Worm (Caenorhabditis elegans) whole organism, young adult: ENCODE results near the gene kqt-2.

Source experiments
- B0261.1 ChIP-seq: sonication (generic microtip); optimal IDR thresholded peaks from 2 replicates; lab custom pipeline; 2016; ENCODE audit warnings: mild to moderate bottlenecking, missing genetic modification characterization, moderate library complexity, missing compliant biosample characterization
- F52B5.7 ChIP-seq: sonication (generic microtip); optimal IDR thresholded peaks from 2 replicates; lab custom pipeline; 2016; ENCODE audit warnings: mild to moderate bottlenecking, missing genetic modification characterization, missing compliant biosample characterization
- F55B11.4 ChIP-seq: sonication (generic microtip); optimal IDR thresholded peaks from 2 replicates; lab custom pipeline; 2016; ENCODE audit warnings: missing compliant biosample characterization, missing genetic modification characterization, borderline replicate concordance; ENCODE audit not compliant: insufficient read depth
- T26A5.8 ChIP-seq: sonication (generic microtip); optimal IDR thresholded peaks from 2 replicates; lab custom pipeline; 2016; ENCODE audit warnings: missing genetic modification characterization, missing compliant biosample characterization
- Y79H2A.3 ChIP-seq: fragments of 200-800 bp; sonication (Bioruptor generic); conservative IDR thresholded peaks from 2 replicates; pipeline ENCODE4 v1.3.6; 2022; ENCODE audit warnings: missing genetic modification reagents, missing genetic modification characterization, missing compliant biosample characterization
- ama-1 ChIP-seq, 3 experiments: fragments of 150-350 bp in 1 of 3; sonication (generic microtip) in 2 of 3; optimal IDR thresholded peaks; 2 replicates each; lab custom pipeline; 2014 to 2018; ENCODE audit warnings: missing biosample characterization in 2 of 3, missing genetic modification characterization in 2 of 3, missing genetic modification reagents in 2 of 3
- aptf-2 ChIP-seq: fragments of 200-800 bp; sonication (Bioruptor generic); conservative IDR thresholded peaks from 2 replicates; pipeline ENCODE4 v1.3.6; 2022; ENCODE audit warnings: missing genetic modification reagents, missing genetic modification characterization, missing compliant biosample characterization
- aptf-3 ChIP-seq: fragments of 200-800 bp; sonication (Bioruptor generic); IDR thresholded peaks from 2 replicates; pipeline ENCODE4 v1.3.6; 2022; ENCODE audit warnings: missing genetic modification characterization, missing compliant biosample characterization
- atf-7 ChIP-seq: sonication (generic microtip); optimal IDR thresholded peaks from 2 replicates; lab custom pipeline; 2017; ENCODE audit warnings: mild to moderate bottlenecking, missing genetic modification characterization, missing compliant biosample characterization
- athp-1 ChIP-seq: sonication (generic microtip); optimal IDR thresholded peaks from 2 replicates; lab custom pipeline; 2017; ENCODE audit warnings: mild to moderate bottlenecking, missing genetic modification characterization, missing compliant biosample characterization
- attf-5 ChIP-seq: fragments of 200-800 bp; sonication (Bioruptor generic); optimal IDR thresholded peaks from 2 replicates; lab custom pipeline; 2018; ENCODE audit warnings: mild to moderate bottlenecking, missing genetic modification characterization, missing compliant biosample characterization
- attf-6 ChIP-seq: fragments of 200-800 bp; sonication (Bioruptor generic); IDR thresholded peaks from 2 replicates; pipeline ENCODE4 v1.3.6; 2022; ENCODE audit warnings: missing genetic modification reagents, missing genetic modification characterization, missing compliant biosample characterization
- bed-1 ChIP-seq: fragments of 200-800 bp; sonication (Bioruptor generic); IDR thresholded peaks from 2 replicates; pipeline ENCODE4 v1.3.6; 2022; ENCODE audit warnings: missing genetic modification reagents, missing genetic modification characterization, missing compliant biosample characterization
- ceh-40 ChIP-seq: fragments of 200-800 bp; sonication (Bioruptor generic); IDR thresholded peaks from 2 replicates; pipeline ENCODE4 v1.3.6; 2022; ENCODE audit warnings: missing genetic modification characterization, missing compliant biosample characterization
- dox-1 ChIP-seq: fragments of 200-800 bp; sonication (Bioruptor generic); IDR thresholded peaks from 2 replicates; pipeline ENCODE4 v1.3.6; 2022; ENCODE audit warnings: missing genetic modification reagents, missing genetic modification characterization, missing compliant biosample characterization
- dpl-1 ChIP-seq: fragments of 150-350 bp; optimal IDR thresholded peaks from 2 replicates; lab custom pipeline; 2014; ENCODE audit warnings: missing biosample characterization, missing genetic modification reagents, missing genetic modification characterization
- egrh-3 ChIP-seq: fragments of 200-800 bp; sonication (Bioruptor generic); IDR thresholded peaks from 2 replicates; pipeline ENCODE4 v1.3.6; 2022; ENCODE audit warnings: missing genetic modification reagents, missing genetic modification characterization, missing compliant biosample characterization
- hmg-20 ChIP-seq: fragments of 200-800 bp; sonication (Bioruptor generic); IDR thresholded peaks from 2 replicates; pipeline ENCODE4 v1.3.6; 2022; ENCODE audit warnings: missing genetic modification reagents, missing genetic modification characterization, missing compliant biosample characterization
- hrde-1 ChIP-seq: sonication (generic microtip); optimal IDR thresholded peaks from 2 replicates; lab custom pipeline; 2016; ENCODE audit warnings: missing genetic modification characterization, mild to moderate bottlenecking, missing compliant biosample characterization, moderate library complexity, missing genotype, missing genetic modification reagents, borderline replicate concordance
- let-526 ChIP-seq: fragments of 200-800 bp; sonication (Bioruptor generic); IDR thresholded peaks from 2 replicates; pipeline ENCODE4 v1.3.6; 2022; ENCODE audit warnings: missing genetic modification reagents, missing genetic modification characterization, missing compliant biosample characterization
- lin-26 ChIP-seq: fragments of 200-800 bp; sonication (Bioruptor generic); IDR thresholded peaks from 2 replicates; pipeline ENCODE4 v1.3.6; 2022; ENCODE audit warnings: missing genetic modification reagents, missing genetic modification characterization, missing compliant biosample characterization
- lin-54 ChIP-seq: fragments of 200-800 bp; sonication (Bioruptor generic); optimal IDR thresholded peaks from 2 replicates; lab custom pipeline; 2018; ENCODE audit warnings: mild to moderate bottlenecking, missing genetic modification characterization, missing compliant biosample characterization
- lsl-1 ChIP-seq: fragments of 200-800 bp; sonication (Bioruptor generic); optimal IDR thresholded peaks from 2 replicates; lab custom pipeline; 2018; ENCODE audit warnings: mild to moderate bottlenecking, missing genetic modification characterization, moderate library complexity, missing compliant biosample characterization
- lsy-27 ChIP-seq: sonication (generic microtip); optimal IDR thresholded peaks from 2 replicates; lab custom pipeline; 2017; ENCODE audit warnings: missing genetic modification characterization, mild to moderate bottlenecking, missing compliant biosample characterization, antibody characterized with exemption, missing genotype, borderline replicate concordance; ENCODE audit not compliant: insufficient read depth
- madf-3 ChIP-seq: fragments of 200-800 bp; sonication (Bioruptor generic); IDR thresholded peaks from 2 replicates; pipeline ENCODE4 v1.3.6; 2022; ENCODE audit warnings: missing genetic modification reagents, missing genetic modification characterization, missing compliant biosample characterization
- madf-6 ChIP-seq: fragments of 200-800 bp; sonication (Bioruptor generic); IDR thresholded peaks from 2 replicates; pipeline ENCODE4 v1.3.6; 2022; ENCODE audit warnings: missing genetic modification reagents, missing genetic modification characterization, missing compliant biosample characterization
- mcd-1 ChIP-seq: fragments of 200-800 bp; sonication (Bioruptor generic); IDR thresholded peaks from 2 replicates; pipeline ENCODE4 v1.3.6; 2022; ENCODE audit warnings: missing genetic modification reagents, missing genetic modification characterization, missing compliant biosample characterization
- mes-4 ChIP-seq: sonication (generic microtip); optimal IDR thresholded peaks from 2 replicates; lab custom pipeline; 2016; ENCODE audit warnings: missing genotype, missing genetic modification characterization, missing compliant biosample characterization
- mxl-1 ChIP-seq: sonication (generic microtip); optimal IDR thresholded peaks from 2 replicates; lab custom pipeline; 2016; ENCODE audit warnings: missing genetic modification characterization, missing compliant biosample characterization
- nfya-2 ChIP-seq: fragments of 200-800 bp; sonication (Bioruptor generic); IDR thresholded peaks from 2 replicates; pipeline ENCODE4 v1.3.6; 2022; ENCODE audit warnings: missing genetic modification reagents, missing genetic modification characterization, missing compliant biosample characterization
- nhr-120 ChIP-seq: fragments of 200-800 bp; sonication (Bioruptor generic); IDR thresholded peaks from 2 replicates; pipeline ENCODE4 v1.3.6; 2022; ENCODE audit warnings: missing genetic modification characterization, missing compliant biosample characterization
- nhr-27 ChIP-seq: fragments of 200-800 bp; sonication (Bioruptor generic); optimal IDR thresholded peaks from 2 replicates; lab custom pipeline; 2018; ENCODE audit warnings: mild to moderate bottlenecking, missing genetic modification characterization, moderate library complexity, missing compliant biosample characterization
- rcor-1 ChIP-seq: fragments of 200-800 bp; sonication (Bioruptor generic); IDR thresholded peaks from 2 replicates; pipeline ENCODE4 v1.3.6; 2022; ENCODE audit warnings: missing genetic modification reagents, missing genetic modification characterization, missing compliant biosample characterization
- rec-8 ChIP-seq, 2 experiments: sonication (generic microtip); optimal IDR thresholded peaks; 2 replicates each; lab custom pipeline; 2016; ENCODE audit warnings: mild to moderate bottlenecking in 2 of 2, missing genetic modification characterization in 2 of 2, missing genetic modification reagents in 2 of 2, missing genotype in 2 of 2, missing biosample characterization in 1 of 2, missing compliant biosample characterization in 1 of 2, moderate library complexity in 1 of 2
- sdz-38 ChIP-seq: sonication (generic microtip); optimal IDR thresholded peaks from 2 replicates; lab custom pipeline; 2016; ENCODE audit warnings: missing genotype, missing genetic modification characterization, missing compliant biosample characterization
- sea-2 ChIP-seq: fragments of 200-800 bp; sonication (Bioruptor generic); IDR thresholded peaks from 2 replicates; pipeline ENCODE4 v1.3.6; 2022; ENCODE audit warnings: missing genetic modification characterization, missing compliant biosample characterization
- snpc-1.1 ChIP-seq: sonication (generic microtip); optimal IDR thresholded peaks from 2 replicates; lab custom pipeline; 2017; ENCODE audit warnings: missing genetic modification characterization, mild to moderate bottlenecking, missing compliant biosample characterization, antibody characterized with exemption, moderate library complexity, missing genotype, missing genetic modification reagents; ENCODE audit not compliant: insufficient read depth
- somi-1 ChIP-seq: fragments of 200-800 bp; sonication (Bioruptor generic); optimal IDR thresholded peaks from 2 replicates; lab custom pipeline; 2018; ENCODE audit warnings: mild to moderate bottlenecking, missing genetic modification characterization, missing compliant biosample characterization
- xnd-1 ChIP-seq: sonication (generic microtip); optimal IDR thresholded peaks from 2 replicates; lab custom pipeline; 2016; ENCODE audit warnings: missing genotype, missing genetic modification reagents, missing genetic modification characterization, missing compliant biosample characterization
- zfh-2 ChIP-seq: fragments of 200-800 bp; sonication (Bioruptor generic); conservative IDR thresholded peaks from 2 replicates; pipeline ENCODE4 v1.3.6; 2022; ENCODE audit warnings: missing genetic modification reagents, missing genetic modification characterization, missing compliant biosample characterization

kqt-2 gene

ce11 chrX:8285169-8285796, 39.1 kb upstream of the kqt-2 start, which contains the start of the genes fis-2 and F13B9.2:
TSS of gene fis-2 (minus strand) at chrX:8285219.
TSS of gene F13B9.2 (plus strand) at chrX:8285683.
- TF ChIP-seq attf-6 (no peak), dox-1 (no peak), F52B5.7 (tag; lab: Kevin White, UChicago) (no peak), F55B11.4 (no peak), B0261.1 (tag; lab: Kevin White, UChicago) (no peak), attf-5 (GFP tag; lab: Kevin White, UChicago) (no peak), bed-1 (no peak), atf-7 (tag; lab: Kevin White, UChicago) (no peak), hrde-1 (tag; lab: Kevin White, UChicago) (no peak)

ce11 chrX:8284003-8284402, 37.8 kb upstream of the kqt-2 start:
- TF ChIP-seq lsy-27 (no peak), somi-1 (GFP tag; lab: Kevin White, UChicago) (no peak), egrh-3 (GFP tag; lab: Robert Waterston, UW) (no peak), nfya-2 (GFP tag; lab: Robert Waterston, UW) (no peak), mxl-1 (tag; lab: Kevin White, UChicago) (no peak), hmg-20 (no peak), madf-6 (GFP tag; lab: Robert Waterston, UW) (no peak), sea-2 (no peak), aptf-2 (GFP tag; lab: Robert Waterston, UW) (no peak), lsl-1 (no peak), zfh-2 (GFP tag; lab: Robert Waterston, UW) (no peak), lin-54 (no peak), ama-1 (optimal IDR thresholded peaks at IDR 0.05; lab: Kevin White, UChicago) (no peak), ama-1 (GFP tag; optimal IDR thresholded peaks at IDR 0.05; lab: Kevin White, UChicago) (no peak), mcd-1 (GFP tag; lab: Robert Waterston, UW) (no peak), nhr-27 (no peak), athp-1 (tag; lab: Kevin White, UChicago) (no peak)

DNA sequence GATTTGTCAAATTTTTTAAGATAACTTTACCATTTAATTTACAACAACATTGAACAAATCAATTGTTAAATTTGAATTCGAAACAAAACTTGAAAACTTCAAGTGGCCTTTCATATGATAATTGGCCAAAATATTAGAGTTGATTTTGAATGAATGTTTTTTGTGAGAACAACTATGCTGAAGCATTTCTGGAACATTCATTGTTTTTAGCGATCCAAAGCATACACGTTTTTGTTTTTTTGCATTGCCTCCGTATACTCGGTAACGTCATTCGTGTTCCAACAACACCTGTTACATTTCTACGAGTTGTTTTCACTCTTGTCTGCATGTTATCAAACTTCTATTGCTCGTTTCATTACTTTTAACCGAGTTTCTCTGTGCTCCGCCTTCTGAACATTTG, 30.8 kb upstream of the kqt-2 start:
- TF ChIP-seq T26A5.8: no peak
- TF ChIP-seq rcor-1: no peak
- TF ChIP-seq snpc-1.1 (tag; lab: Kevin White, UChicago): no peak
- TF ChIP-seq aptf-3 (GFP tag; lab: Robert Waterston, UW): no peak
- no peak for TF ChIP-seq madf-3
- TF ChIP-seq dpl-1 (GFP tag; lab: Kevin White, UChicago): no peak
- no peak for TF ChIP-seq F52B5.7 (tag; lab: Kevin White, UChicago)
- no peak for TF ChIP-seq rec-8 (tag; optimal IDR thresholded peaks at IDR 0.05; lab: Kevin White, UChicago)
- TF ChIP-seq xnd-1 (tag; lab: Kevin White, UChicago): no peak
- TF ChIP-seq sdz-38 (tag; lab: Kevin White, UChicago): no peak

ce11 chrX:8276333-8276732, 30.2 kb upstream of the kqt-2 start:
- TF ChIP-seq ceh-40 (GFP tag; lab: Robert Waterston, UW): no peak
- no peak for TF ChIP-seq mcd-1 (GFP tag; lab: Robert Waterston, UW)
- TF ChIP-seq F55B11.4: no peak
- no peak for TF ChIP-seq ama-1 (optimal IDR thresholded peaks at IDR 0.05; lab: Kevin White, UChicago)
- TF ChIP-seq ama-1 (GFP tag; optimal IDR thresholded peaks at IDR 0.05; lab: Kevin White, UChicago): no peak
- TF ChIP-seq lin-26 (GFP tag; lab: Robert Waterston, UW): no peak
- no peak for TF ChIP-seq let-526 (GFP tag; lab: Robert Waterston, UW)
- no peak for TF ChIP-seq mes-4 (tag; lab: Kevin White, UChicago)
- no peak for TF ChIP-seq Y79H2A.3 (GFP tag; lab: Robert Waterston, UW)
- TF ChIP-seq nhr-120 (GFP tag; lab: Robert Waterston, UW): no peak
